Worm (Caenorhabditis elegans): ENCODE measurements around the gene srx-8.

ce11 chrV:604105-604504, 48.1 kb upstream of the srx-8 start, which contains the start of gene srlf-37:
- TF ChIP-seq unc-62 (GFP tag; optimal IDR thresholded peaks at IDR 0.05): no peak
- no peak for TF ChIP-seq unc-39 (tag; optimal IDR thresholded peaks at IDR 0.05)
- TF ChIP-seq elt-1 (tag; optimal IDR thresholded peaks at IDR 0.05): no peak
- no peak for TF ChIP-seq egl-27 (tag; optimal IDR thresholded peaks at IDR 0.05)
- TF ChIP-seq nhr-11 (tag; optimal IDR thresholded peaks at IDR 0.05): no peak
- TF ChIP-seq nhr-28 (tag; optimal IDR thresholded peaks at IDR 0.05): no peak

Data from whole organism, L3 larva.